Fruit fly (Drosophila melanogaster): ENCODE data around the gene RanBP3.

dm6 chr3R:23740968-23741367 is 11.7 kb downstream of the RanBP3 start:
- TF ChIP-seq CG32121 (GFP tag; IDR thresholded peaks at IDR 0.05) (no peak), EcR (GFP tag; optimal IDR thresholded peaks at IDR 0.05) (no peak), CG10348 (GFP tag; IDR thresholded peaks at IDR 0.05) (no peak), gl (tag; optimal IDR thresholded peaks at IDR 0.05) (no peak), fd96Ca (GFP tag; IDR thresholded peaks at IDR 0.05) (no peak), CG34367 (tag; optimal IDR thresholded peaks at IDR 0.05) (no peak), CG17806 (tag; optimal IDR thresholded peaks at IDR 0.05) (no peak), Snoo (tag; optimal IDR thresholded peaks at IDR 0.05) (no peak), CG8159 (tag; optimal IDR thresholded peaks at IDR 0.05) (no peak)

Data from whole organism, pupa.